Fruit fly (Drosophila melanogaster): Measurements from ENCODE around the gene CG11786.

- TF ChIP-seq Bgb (GFP tag; IDR thresholded peaks at IDR 0.05; ENCODE audit: partially characterized antibody) (no peak), CG11723 (GFP tag; optimal IDR thresholded peaks at IDR 0.05) (no peak), BtbVII (GFP tag; optimal IDR thresholded peaks at IDR 0.05) (no peak), crp (GFP tag; optimal IDR thresholded peaks at IDR 0.05) (no peak), ATbp (GFP tag; optimal IDR thresholded peaks at IDR 0.05) (no peak), YL-1 (GFP tag; optimal IDR thresholded peaks at IDR 0.05) (no peak), HLH4C (GFP tag; IDR thresholded peaks at IDR 0.05; ENCODE audit: partially characterized antibody) (no peak), lilli (GFP tag; optimal IDR thresholded peaks at IDR 0.05) (no peak), CG7839 (tag; optimal IDR thresholded peaks at IDR 0.05) (no peak), Poxn (GFP tag; IDR thresholded peaks at IDR 0.05) (no peak), sima (GFP tag; optimal IDR thresholded peaks at IDR 0.05) (no peak)
Measured at dm6 chr3R:25066856-25067255, 20.7 kb downstream of the CG11786 start.

Measured in whole organism, embryonic.